Worm (Caenorhabditis elegans) whole organism, L4/young adult: ENCODE data around the gene str-200.

Source experiments
- W03F9.2 ChIP-seq: fragments of 150-350 bp; optimal IDR thresholded peaks from 2 replicates; lab custom pipeline; 2014; ENCODE audit warnings: missing biosample characterization, missing genetic modification characterization
- dao-5 ChIP-seq: sonication (generic microtip); optimal IDR thresholded peaks from 2 replicates; lab custom pipeline; 2016; ENCODE audit warnings: missing genotype, missing genetic modification characterization, moderate library complexity, missing compliant biosample characterization

DNA sequence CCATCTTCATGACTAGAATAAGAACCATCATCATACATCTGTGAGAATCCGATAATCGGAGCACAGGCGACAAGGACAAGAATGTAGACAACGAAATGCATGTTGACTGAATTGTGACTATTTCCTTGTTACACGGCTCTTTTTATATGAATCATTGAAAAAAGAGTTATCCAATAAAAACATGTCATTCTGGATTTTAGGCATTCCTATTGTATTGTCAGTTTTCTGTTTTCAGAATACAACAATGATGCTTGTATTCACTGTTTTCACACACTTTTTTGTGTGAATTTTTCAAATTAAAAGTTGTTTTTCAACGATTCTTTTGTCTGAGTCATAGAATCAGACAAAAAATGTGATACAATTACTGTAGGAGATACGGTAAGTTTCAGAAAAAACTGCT lies 21.5 kb downstream of the str-200 start, which contains the start of gene F20E11.18:
- no peak for TF ChIP-seq dao-5 (tag; lab: Kevin White, UChicago)
- TF ChIP-seq W03F9.2 (tag; lab: Kevin White, UChicago): no peak
